Worm (Caenorhabditis elegans) whole organism, L4 larva: ENCODE measurements around the gene frm-10.

Experiments
- ZK546.5 ChIP-seq, 2 experiments: sonication (generic microtip); optimal IDR thresholded peaks; 2 replicates each; lab custom pipeline; 2017; ENCODE audit warnings: missing biosample characterization in 2 of 2, missing genetic modification characterization in 2 of 2
- egl-43 ChIP-seq: fragments of 200-800 bp; sonication (Bioruptor generic); IDR thresholded peaks from 2 replicates; pipeline ENCODE4 v1.3.6; 2022; ENCODE audit warnings: missing genetic modification reagents, missing genetic modification characterization, missing compliant biosample characterization
- hif-1 ChIP-seq, 2 experiments: sonication (generic microtip); optimal IDR thresholded peaks; 2 replicates each; lab custom pipeline; 2016 to 2017; ENCODE audit warnings: missing compliant biosample characterization in 2 of 2, missing genetic modification characterization in 2 of 2, missing genetic modification reagents in 2 of 2, missing genotype in 2 of 2, mild to moderate bottlenecking in 1 of 2
- jun-1 ChIP-seq: fragments of 150-350 bp; optimal IDR thresholded peaks from 2 replicates; lab custom pipeline; 2014; ENCODE audit warnings: missing biosample characterization, missing genetic modification reagents, missing genetic modification characterization
- mep-1 ChIP-seq: fragments of 150-350 bp; sonication (generic microtip); optimal IDR thresholded peaks from 3 replicates; lab custom pipeline; 2014; ENCODE audit warnings: missing biosample characterization, missing genetic modification characterization
- nhr-237 ChIP-seq: sonication (generic microtip); optimal IDR thresholded peaks from 2 replicates; lab custom pipeline; 2017; ENCODE audit warnings: missing biosample characterization, missing genetic modification characterization
- nhr-48 ChIP-seq: sonication (generic microtip); optimal IDR thresholded peaks from 2 replicates; lab custom pipeline; 2016; ENCODE audit warnings: mild to moderate bottlenecking, missing genetic modification characterization, missing compliant biosample characterization
- nhr-77 ChIP-seq: fragments of 150-350 bp; optimal IDR thresholded peaks from 2 replicates; lab custom pipeline; 2014; ENCODE audit warnings: missing biosample characterization, missing genetic modification characterization
- snpc-1.2 ChIP-seq: fragments of 200-800 bp; sonication (Bioruptor generic); IDR thresholded peaks from 2 replicates; pipeline ENCODE4 v1.3.6; 2022; ENCODE audit warnings: missing genetic modification reagents, missing genetic modification characterization, missing compliant biosample characterization
- unc-62 ChIP-seq, 3 experiments: fragments of 150-350 bp in 1 of 3; sonication (generic microtip); optimal IDR thresholded peaks in 2 of 3; peaks in 1 of 3; 1 replicate in 1 of 3; 2 replicates in 2 of 3; lab custom pipeline; 2014 to 2017; ENCODE audit warnings: missing biosample characterization in 3 of 3, missing genetic modification characterization in 3 of 3, missing genetic modification reagents in 3 of 3, missing genotype in 1 of 3

DNA sequence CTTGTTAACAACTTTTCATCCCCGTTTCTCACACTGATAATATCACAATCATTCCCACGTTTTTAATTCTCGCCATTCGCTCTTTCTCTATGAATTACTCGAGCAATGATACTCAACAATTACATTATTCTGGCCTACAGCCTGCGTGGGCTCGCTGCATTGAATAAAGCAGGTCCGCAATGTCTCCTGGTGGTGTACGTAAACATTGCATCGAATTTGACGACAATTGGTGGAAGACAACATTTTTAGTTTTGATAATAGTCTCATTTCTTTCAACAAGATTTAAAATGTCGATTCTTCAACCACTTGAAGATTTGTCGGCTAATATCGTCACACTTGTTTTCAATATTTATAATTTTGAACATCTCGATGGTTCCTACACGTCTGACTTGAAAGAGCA, 3.7 kb upstream of the frm-10 start, which contains the start of gene bath-39:
- TF ChIP-seq nhr-237 (tag; lab: Kevin White, UChicago) (no peak), jun-1 (no peak), nhr-48 (tag; lab: Kevin White, UChicago) (no peak), snpc-1.2 (GFP tag; lab: Robert Waterston, UW) (no peak), ZK546.5 (tag; optimal IDR thresholded peaks at IDR 0.05; lab: Kevin White, UChicago) (no peak), hif-1 (tag; optimal IDR thresholded peaks at IDR 0.05; lab: Kevin White, UChicago) (no peak), mep-1 (tag; lab: Kevin White, UChicago) (no peak), egl-43 (no peak), unc-62 (GFP tag; optimal IDR thresholded peaks at IDR 0.05 in 1 of 2; lab: Kevin White, UChicago) (no peak), unc-62 (tag; optimal IDR thresholded peaks at IDR 0.05; lab: Kevin White, UChicago) (no peak), nhr-77 (tag; lab: Kevin White, UChicago) (no peak)
